Fruit fly (Drosophila melanogaster) whole organism, pupa: ENCODE measurements around the gene CG13064.
A peak's percentile ranks its signal among the peaks of the same experiment; 100 is the strongest.

Source experiments
- CG10348 ChIP-seq: fragments of 200-800 bp; sonication (Bioruptor generic); IDR thresholded peaks from 2 replicates; pipeline ENCODE4 v1.3.6; 2022; ENCODE audit warnings: missing biosample characterization, missing genetic modification characterization
- CG12605 ChIP-seq: fragments of 200-800 bp; sonication (Bioruptor generic); IDR thresholded peaks from 2 replicates; pipeline ENCODE4 v1.3.6; 2022; ENCODE audit warnings: missing biosample characterization, missing genetic modification characterization
- CG13204 ChIP-seq: fragments of 200-800 bp; sonication (Bioruptor generic); optimal IDR thresholded peaks from 2 replicates; lab custom pipeline; 2018; ENCODE audit warnings: missing biosample characterization, mild to moderate bottlenecking, missing genetic modification characterization, moderate library complexity
- CG14655 ChIP-seq: fragments of 200-800 bp; sonication (Bioruptor generic); optimal IDR thresholded peaks from 3 replicates; lab custom pipeline; 2017; ENCODE audit warnings: mild to moderate bottlenecking, missing biosample characterization, missing genetic modification reagents, missing genetic modification characterization
- CG15710 ChIP-seq: fragments of 200-800 bp; sonication (Bioruptor generic); optimal IDR thresholded peaks from 2 replicates; lab custom pipeline; 2018; ENCODE audit warnings: missing biosample characterization, mild to moderate bottlenecking, missing genetic modification characterization, moderate library complexity
- CG17806 ChIP-seq: fragments of 200-800 bp; sonication (Bioruptor generic); optimal IDR thresholded peaks from 2 replicates; lab custom pipeline; 2018; ENCODE audit warnings: missing biosample characterization, mild to moderate bottlenecking, missing genetic modification characterization, moderate library complexity
- CG32121 ChIP-seq: fragments of 200-800 bp; sonication (Bioruptor generic); IDR thresholded peaks from 2 replicates; pipeline ENCODE4 v1.3.6; 2022; ENCODE audit warnings: missing biosample characterization, missing genetic modification characterization
- CG34367 ChIP-seq: fragments of 200-800 bp; sonication (Bioruptor generic); optimal IDR thresholded peaks from 2 replicates; lab custom pipeline; 2018; ENCODE audit warnings: missing biosample characterization, mild to moderate bottlenecking, missing genetic modification characterization
- CG4496 ChIP-seq: fragments of 200-800 bp; sonication (Bioruptor generic); IDR thresholded peaks from 3 replicates; pipeline ENCODE4 v1.3.6; 2022; ENCODE audit warnings: missing biosample characterization, missing genetic modification characterization
- CG8159 ChIP-seq: fragments of 200-800 bp; sonication (Bioruptor generic); optimal IDR thresholded peaks from 3 replicates; lab custom pipeline; 2018; ENCODE audit warnings: missing biosample characterization, mild to moderate bottlenecking, missing genetic modification characterization, moderate library complexity
- CG8301 ChIP-seq: fragments of 200-800 bp; sonication (Bioruptor generic); optimal IDR thresholded peaks from 2 replicates; lab custom pipeline; 2018; ENCODE audit warnings: missing biosample characterization, mild to moderate bottlenecking, missing genetic modification characterization
- CG9948 ChIP-seq: fragments of 200-800 bp; sonication (Bioruptor generic); optimal IDR thresholded peaks from 2 replicates; lab custom pipeline; 2018; ENCODE audit warnings: missing biosample characterization, mild to moderate bottlenecking, missing genetic modification characterization, moderate library complexity
- D1 ChIP-seq: fragments of 200-800 bp; sonication (Bioruptor generic); optimal IDR thresholded peaks from 2 replicates; lab custom pipeline; 2018; ENCODE audit warnings: missing biosample characterization, mild to moderate bottlenecking, missing genetic modification characterization, moderate library complexity
- EcR ChIP-seq: fragments of 200-800 bp; sonication (Bioruptor generic); optimal IDR thresholded peaks from 3 replicates; lab custom pipeline; 2019; ENCODE audit warnings: missing biosample characterization, missing genetic modification characterization, mild to moderate bottlenecking, moderate library complexity, missing genetic modification reagents
- Ets98B ChIP-seq: fragments of 200-800 bp; sonication (Bioruptor generic); IDR thresholded peaks from 2 replicates; pipeline ENCODE4 v1.3.6; 2022; ENCODE audit warnings: missing biosample characterization, missing genetic modification characterization
- Pif1A ChIP-seq: fragments of 200-800 bp; sonication (Bioruptor generic); optimal IDR thresholded peaks from 3 replicates; lab custom pipeline; 2016; ENCODE audit warnings: missing biosample characterization, missing genetic modification characterization
- Pif1B ChIP-seq: fragments of 200-800 bp; sonication (Bioruptor generic); optimal IDR thresholded peaks from 3 replicates; lab custom pipeline; 2016; ENCODE audit warnings: missing biosample characterization, missing genetic modification characterization
- Snoo ChIP-seq: fragments of 200-800 bp; sonication (Bioruptor generic); optimal IDR thresholded peaks from 3 replicates; lab custom pipeline; 2017; ENCODE audit warnings: missing biosample characterization, mild to moderate bottlenecking, missing genetic modification characterization, inconsistent platforms
- fd96Ca ChIP-seq: fragments of 200-800 bp; sonication (Bioruptor generic); IDR thresholded peaks from 3 replicates; pipeline ENCODE4 v1.3.6; 2022; ENCODE audit warnings: missing biosample characterization, missing genetic modification characterization
- gl ChIP-seq: fragments of 200-800 bp; sonication (Bioruptor generic); optimal IDR thresholded peaks from 2 replicates; lab custom pipeline; 2018; ENCODE audit warnings: missing biosample characterization, mild to moderate bottlenecking, missing genetic modification characterization
- rn ChIP-seq: fragments of 200-800 bp; sonication (Bioruptor generic); IDR thresholded peaks from 2 replicates; pipeline ENCODE4 v1.3.6; 2022; ENCODE audit warnings: missing biosample characterization, missing genetic modification characterization

CG13064 gene

DNA sequence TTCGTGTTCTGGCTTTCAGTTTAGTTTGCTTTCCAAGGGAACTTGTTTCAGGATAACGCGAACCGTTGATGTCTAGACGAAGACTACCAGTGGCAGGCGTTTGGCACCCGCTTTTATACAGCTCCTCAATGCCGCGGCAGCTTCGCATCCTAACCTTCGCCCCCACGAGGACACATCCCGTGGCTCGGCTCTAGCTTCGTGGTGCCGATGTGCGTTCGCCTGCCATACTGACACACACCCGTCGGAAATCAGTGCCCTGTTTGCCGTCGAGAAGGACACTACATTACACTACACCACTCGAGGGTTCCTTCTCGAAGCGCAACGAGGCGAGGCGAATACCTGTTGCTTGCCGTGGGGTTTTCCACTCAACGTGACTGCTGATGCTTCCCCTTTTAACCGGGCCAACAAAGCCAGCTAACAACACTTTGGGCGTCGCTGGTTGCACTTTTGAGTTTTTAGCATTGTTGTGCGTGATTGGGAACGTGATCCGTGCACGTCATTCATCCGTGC is 23.0 kb upstream of the CG13064 start, which contains the start of gene CG13054:
CG13054 (minus strand) TSS at position 74 of the 510 bp plus-strand sequence.
- no peak for TF ChIP-seq EcR (GFP tag; lab: Kevin White, UChicago)
- peak; percentile 65; the same call in 1 of the 2 replicates for TF ChIP-seq CG12605 (GFP tag; lab: Robert Waterston, UW)
- TF ChIP-seq CG17806: no peak
- TF ChIP-seq gl (tag; lab: Kevin White, UChicago): no peak
- TF ChIP-seq CG4496: 0 out of 3 replicates have a peak, but pooled peaks have one; percentile 48

DNA sequence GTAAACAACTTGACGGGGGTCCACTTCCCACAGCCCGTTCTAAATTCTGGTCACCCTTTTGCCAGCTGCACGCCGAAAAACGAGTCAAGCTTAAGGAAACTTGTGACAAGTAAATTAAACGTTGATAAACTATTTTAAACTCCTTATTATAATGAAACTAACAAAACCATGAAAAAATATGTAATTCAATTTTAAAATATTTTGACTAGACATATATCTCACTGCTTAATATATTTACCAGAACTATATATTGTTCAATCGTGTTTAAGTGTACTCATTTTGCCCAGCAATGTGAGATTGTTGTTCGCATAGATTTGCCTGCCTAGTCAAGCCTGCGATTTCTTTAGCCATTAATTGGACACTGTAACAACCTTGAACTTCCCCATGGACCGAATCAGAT is 20.7 kb upstream of the CG13064 start, which contains the start of gene CG13053:
CG13053 (minus strand) TSS at position 171 of the 400 bp plus-strand sequence.
- peak; percentile 50 for TF ChIP-seq Pif1B
- peak; percentile 79 for TF ChIP-seq CG9948 (tag; lab: Kevin White, UChicago)
- no peak for TF ChIP-seq CG32121 (GFP tag; lab: Robert Waterston, UW)
- TF ChIP-seq D1 (tag; lab: Kevin White, UChicago): peak; percentile 5
- peak; percentile 70 for TF ChIP-seq CG34367
- TF ChIP-seq CG8159 (tag; lab: Kevin White, UChicago): peak; percentile 82
- no peak for TF ChIP-seq Snoo
- TF ChIP-seq CG4496: no peak
- peak; percentile 84 for TF ChIP-seq CG17806
- peak; percentile 31 for TF ChIP-seq CG13204 (GFP tag; lab: Kevin White, UChicago)
- no peak for TF ChIP-seq CG12605 (GFP tag; lab: Robert Waterston, UW)
- no peak for TF ChIP-seq rn
- TF ChIP-seq EcR (GFP tag; lab: Kevin White, UChicago): peak; percentile 82
- peak; percentile 41 for TF ChIP-seq gl (tag; lab: Kevin White, UChicago)
- TF ChIP-seq CG8301 (tag; lab: Kevin White, UChicago): no peak
- TF ChIP-seq Pif1A: peak; percentile 27
- peak; percentile 76 for TF ChIP-seq CG15710 (tag; lab: Kevin White, UChicago)
- no peak for TF ChIP-seq CG10348 (GFP tag; lab: Robert Waterston, UW)
- no peak for TF ChIP-seq Ets98B (GFP tag; lab: Robert Waterston, UW)
- peak; percentile 57 for TF ChIP-seq CG14655
- no peak for TF ChIP-seq fd96Ca (GFP tag; lab: Robert Waterston, UW)

DNA sequence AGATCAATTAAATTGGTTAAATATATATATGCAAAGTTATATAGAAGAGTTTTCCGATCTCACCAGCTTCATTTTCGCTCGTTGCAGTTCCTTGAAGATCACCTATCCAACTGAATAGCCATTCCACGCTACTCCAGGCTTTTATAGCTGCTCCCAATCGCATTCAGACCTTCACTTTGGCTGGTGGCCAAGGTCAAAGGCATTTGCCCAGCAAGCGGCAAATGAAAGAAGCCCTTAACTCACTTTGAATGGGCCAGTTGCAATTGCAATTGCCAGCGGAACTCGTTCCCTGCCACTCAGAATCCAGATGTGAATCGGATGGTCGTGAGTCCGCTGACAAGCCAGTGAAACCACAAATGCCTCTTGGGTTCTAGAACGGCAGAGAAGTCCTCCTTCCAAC is 18.7 kb upstream of the CG13064 start, which contains the start of gene CG34247:
CG34247 (minus strand) TSS at position 101 of the 400 bp plus-strand sequence.
- TF ChIP-seq D1 (tag; lab: Kevin White, UChicago) (no peak), EcR (GFP tag; lab: Kevin White, UChicago) (peak; percentile 15), CG15710 (tag; lab: Kevin White, UChicago) (no peak)
- TF ChIP-seq, all 21 proteins: peak for 1

- TF ChIP-seq Pif1A (no peak), Snoo (no peak)
These were observed 17.8 kb upstream of the CG13064 start, which contains the start of gene CG13071 for dm6 chr3L:16262440-16262839. CG13071 (plus strand) TSS chr3L:16262740.

dm6 chr3L:16263043-16263442 is 17.2 kb upstream of the CG13064 start, which contains the start of gene CG13070:
CG13070 (plus strand) TSS chr3L:16263343.
- TF ChIP-seq CG13204 (GFP tag; lab: Kevin White, UChicago) (no peak), CG32121 (GFP tag; lab: Robert Waterston, UW) (no peak), D1 (tag; lab: Kevin White, UChicago) (no peak), EcR (GFP tag; lab: Kevin White, UChicago) (no peak), CG4496 (no peak), CG9948 (tag; lab: Kevin White, UChicago) (no peak), Pif1A (no peak), CG17806 (no peak), Pif1B (no peak), CG8159 (tag; lab: Kevin White, UChicago) (no peak), CG8301 (tag; lab: Kevin White, UChicago) (no peak), Snoo (no peak), Ets98B (GFP tag; lab: Robert Waterston, UW) (no peak), fd96Ca (GFP tag; lab: Robert Waterston, UW) (no peak), CG12605 (GFP tag; lab: Robert Waterston, UW) (no peak), CG34367 (no peak), CG15710 (tag; lab: Kevin White, UChicago) (no peak)

DNA sequence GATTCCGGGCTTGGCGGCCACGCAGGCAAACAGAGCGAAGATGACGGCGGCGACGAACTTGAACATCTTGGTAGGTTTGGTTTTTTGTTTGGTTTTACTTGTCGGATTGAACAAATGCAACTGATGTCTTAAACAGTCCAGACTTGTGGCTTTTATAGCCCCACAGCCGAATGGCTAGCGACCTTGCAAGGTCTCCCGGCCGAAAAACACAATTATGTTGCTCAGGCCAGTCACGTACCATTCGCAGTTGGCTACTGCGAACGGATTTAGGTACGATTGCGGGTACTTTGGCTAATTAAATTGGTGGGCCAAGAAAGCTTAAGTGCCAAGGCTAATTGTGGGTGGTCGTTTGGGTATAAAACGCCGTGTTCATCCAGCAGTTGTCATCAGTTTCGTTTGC is 15.2 kb upstream of the CG13064 start, which contains the start of the genes CG13051 and CG13069:
CG13051 (minus strand) TSS at position 101 of the 400 bp plus-strand sequence.
CG13069 (plus strand) TSS at position 386 of the 400 bp plus-strand sequence.
- TF ChIP-seq CG9948 (tag; lab: Kevin White, UChicago): no peak
- TF ChIP-seq fd96Ca (GFP tag; lab: Robert Waterston, UW): no peak
- no peak for TF ChIP-seq Pif1B
- no peak for TF ChIP-seq Pif1A
- no peak for TF ChIP-seq CG8301 (tag; lab: Kevin White, UChicago)
- TF ChIP-seq CG34367: no peak
- TF ChIP-seq CG15710 (tag; lab: Kevin White, UChicago): no peak
- TF ChIP-seq CG13204 (GFP tag; lab: Kevin White, UChicago): no peak
- no peak for TF ChIP-seq EcR (GFP tag; lab: Kevin White, UChicago)
- no peak for TF ChIP-seq rn
- TF ChIP-seq CG14655: no peak
- no peak for TF ChIP-seq CG4496
- no peak for TF ChIP-seq Snoo
- TF ChIP-seq CG17806: no peak
